Fruit fly (Drosophila melanogaster): Measurements from ENCODE around the gene DppIII.

DNA sequence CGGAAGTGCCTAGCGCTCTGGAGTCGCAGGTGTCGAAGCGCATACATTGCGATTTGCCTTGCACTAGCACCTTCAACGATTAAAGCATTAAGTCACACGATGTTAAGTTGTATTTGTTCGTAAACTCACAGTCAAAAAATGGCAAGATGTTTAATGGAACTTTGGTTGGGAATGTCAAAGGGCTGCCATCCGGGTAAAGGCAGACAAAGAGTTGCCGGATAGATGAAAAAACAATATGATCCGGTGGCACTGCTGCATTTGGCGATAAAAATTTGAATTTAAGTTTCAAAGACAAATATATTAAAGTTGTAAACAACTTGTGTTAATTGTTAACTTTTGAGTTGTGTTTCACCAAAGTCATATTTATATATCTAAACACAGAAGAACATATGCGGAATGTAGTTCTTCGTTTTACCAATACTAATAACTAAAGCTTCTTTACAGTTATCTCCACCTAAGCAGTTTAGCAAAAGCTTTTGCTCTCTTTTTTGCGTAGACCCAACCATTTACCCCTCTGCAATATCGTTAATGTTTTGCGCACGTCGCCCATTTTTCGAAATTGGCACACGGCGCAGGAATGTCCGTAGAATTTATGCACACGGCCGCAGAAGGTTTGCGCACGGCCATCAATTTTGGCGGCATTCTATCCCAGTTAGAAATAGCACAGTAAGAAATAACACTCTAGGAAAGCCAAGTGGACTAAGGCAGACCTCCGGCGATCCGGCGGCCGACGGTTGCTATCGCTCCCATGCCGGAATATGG, 27.7 kb upstream of the DppIII start, which contains the start of gene Coq2:
- TF ChIP-seq CG8478 (optimal IDR thresholded peaks at IDR 0.05) (no peak), pan (optimal IDR thresholded peaks at IDR 0.05) (no peak), psq (optimal IDR thresholded peaks at IDR 0.05) (no peak)
